Worm (Caenorhabditis elegans) whole organism, L2 larva: ENCODE results near the gene F44E2.9.

Source experiments
- F13H6.1 ChIP-seq: sonication (generic microtip); optimal IDR thresholded peaks from 2 replicates; lab custom pipeline; 2016; ENCODE audit warnings: missing genetic modification characterization, missing compliant biosample characterization
- R02D3.7 ChIP-seq: fragments of 150-350 bp; optimal IDR thresholded peaks from 2 replicates; lab custom pipeline; 2014; ENCODE audit warnings: missing biosample characterization, missing genetic modification characterization
- Y55F3AM.14 ChIP-seq: fragments of 200-800 bp; sonication (Bioruptor generic); optimal IDR thresholded peaks from 2 replicates; lab custom pipeline; 2018; ENCODE audit warnings: mild to moderate bottlenecking, missing genetic modification characterization, missing compliant biosample characterization
- alr-1 ChIP-seq: fragments of 150-350 bp; optimal IDR thresholded peaks from 2 replicates; lab custom pipeline; 2014; ENCODE audit warnings: missing biosample characterization, missing genetic modification characterization
- ama-1 ChIP-seq: fragments of 150-350 bp; optimal IDR thresholded peaks from 2 replicates; lab custom pipeline; 2018; ENCODE audit warnings: inconsistent platforms
- ceh-16 ChIP-seq: fragments of 150-350 bp; optimal IDR thresholded peaks from 2 replicates; lab custom pipeline; 2014; ENCODE audit warnings: missing biosample characterization, missing genetic modification characterization
- ceh-82 ChIP-seq: fragments of 150-350 bp; optimal IDR thresholded peaks from 2 replicates; lab custom pipeline; 2014; ENCODE audit warnings: missing biosample characterization, missing genetic modification characterization
- crh-2 ChIP-seq: sonication (generic microtip); optimal IDR thresholded peaks from 2 replicates; lab custom pipeline; 2017; ENCODE audit warnings: missing biosample characterization, missing genetic modification characterization
- dmd-4 ChIP-seq: sonication (generic microtip); optimal IDR thresholded peaks from 2 replicates; lab custom pipeline; 2017; ENCODE audit warnings: missing biosample characterization, missing genetic modification characterization
- egl-27 ChIP-seq: sonication (generic microtip); optimal IDR thresholded peaks from 3 replicates; lab custom pipeline; 2017; ENCODE audit warnings: missing biosample characterization, missing genetic modification reagents, missing genetic modification characterization
- elt-1 ChIP-seq: fragments of 150-350 bp; optimal IDR thresholded peaks from 2 replicates; lab custom pipeline; 2014; ENCODE audit warnings: missing biosample characterization, missing genetic modification characterization
- fos-1 ChIP-seq: fragments of 150-350 bp; optimal IDR thresholded peaks from 2 replicates; lab custom pipeline; 2014; ENCODE audit warnings: missing biosample characterization, missing genetic modification characterization
- gmeb-1 ChIP-seq: fragments of 150-350 bp; optimal IDR thresholded peaks from 2 replicates; lab custom pipeline; 2014; ENCODE audit warnings: missing biosample characterization, missing genetic modification characterization
- lin-11 ChIP-seq: fragments of 150-350 bp; sonication (generic microtip); optimal IDR thresholded peaks from 2 replicates; lab custom pipeline; 2014; ENCODE audit warnings: missing biosample characterization, missing genetic modification characterization, inconsistent platforms, mixed read lengths
- lin-13 ChIP-seq: fragments of 150-350 bp; optimal IDR thresholded peaks from 2 replicates; lab custom pipeline; 2014; ENCODE audit warnings: missing biosample characterization, missing genetic modification reagents, missing genetic modification characterization
- lin-39 ChIP-seq: fragments of 150-350 bp; optimal IDR thresholded peaks from 2 replicates; lab custom pipeline; 2014; ENCODE audit warnings: missing biosample characterization, missing genetic modification reagents, missing genetic modification characterization
- lsy-2 ChIP-seq, 2 experiments: fragments of 150-350 bp in 1 of 2; sonication (generic microtip) in 1 of 2; optimal IDR thresholded peaks; 2 replicates each; lab custom pipeline; 2014 to 2017; ENCODE audit warnings: missing biosample characterization in 2 of 2, missing genetic modification characterization in 2 of 2
- mab-5 ChIP-seq: fragments of 150-350 bp; optimal IDR thresholded peaks from 2 replicates; lab custom pipeline; 2014; ENCODE audit warnings: missing biosample characterization, missing genetic modification characterization
- mbf-1 ChIP-seq: sonication (generic microtip); optimal IDR thresholded peaks from 2 replicates; lab custom pipeline; 2017; ENCODE audit warnings: missing biosample characterization, missing genetic modification characterization
- mdl-1 ChIP-seq, 2 experiments: fragments of 150-350 bp in 1 of 2; sonication (generic microtip) in 1 of 2; optimal IDR thresholded peaks; 2 replicates each; lab custom pipeline; 2017; ENCODE audit warnings: missing biosample characterization in 2 of 2, missing genetic modification characterization in 2 of 2
- nhr-10 ChIP-seq: sonication (generic microtip); optimal IDR thresholded peaks from 2 replicates; lab custom pipeline; 2017; ENCODE audit warnings: missing biosample characterization, missing genetic modification characterization
- nhr-11 ChIP-seq: fragments of 150-350 bp; optimal IDR thresholded peaks from 2 replicates; lab custom pipeline; 2014; ENCODE audit warnings: missing biosample characterization, missing genetic modification characterization
- nhr-12 ChIP-seq: fragments of 150-350 bp; optimal IDR thresholded peaks from 2 replicates; lab custom pipeline; 2014; ENCODE audit warnings: missing biosample characterization, missing genetic modification characterization
- nhr-129 ChIP-seq: fragments of 150-350 bp; optimal IDR thresholded peaks from 2 replicates; lab custom pipeline; 2014; ENCODE audit warnings: missing biosample characterization, missing genetic modification characterization
- nhr-21 ChIP-seq: fragments of 150-350 bp; optimal IDR thresholded peaks from 2 replicates; lab custom pipeline; 2014; ENCODE audit warnings: missing biosample characterization, missing genetic modification characterization
- nhr-23 ChIP-seq: fragments of 150-350 bp; optimal IDR thresholded peaks from 2 replicates; lab custom pipeline; 2014; ENCODE audit warnings: missing biosample characterization, missing genetic modification reagents, missing genetic modification characterization
- nhr-237 ChIP-seq: fragments of 150-350 bp; optimal IDR thresholded peaks from 2 replicates; lab custom pipeline; 2014; ENCODE audit warnings: missing biosample characterization, missing genetic modification characterization
- nhr-25 ChIP-seq: fragments of 150-350 bp; sonication (generic microtip); optimal IDR thresholded peaks from 3 replicates; lab custom pipeline; 2014; ENCODE audit warnings: missing biosample characterization, missing genetic modification characterization
- nhr-6 ChIP-seq: fragments of 150-350 bp; optimal IDR thresholded peaks from 2 replicates; lab custom pipeline; 2014; ENCODE audit warnings: missing biosample characterization, missing genetic modification characterization
- nhr-77 ChIP-seq: fragments of 150-350 bp; optimal IDR thresholded peaks from 2 replicates; lab custom pipeline; 2014; ENCODE audit warnings: missing biosample characterization, missing genetic modification characterization
- peb-1 ChIP-seq: fragments of 150-350 bp; optimal IDR thresholded peaks from 2 replicates; lab custom pipeline; 2014; ENCODE audit warnings: missing biosample characterization, missing genetic modification characterization
- sem-4 ChIP-seq: fragments of 150-350 bp; optimal IDR thresholded peaks from 2 replicates; lab custom pipeline; 2014; ENCODE audit warnings: missing biosample characterization, missing genetic modification reagents, missing genetic modification characterization
- skn-1 ChIP-seq: sonication (generic microtip); optimal IDR thresholded peaks from 2 replicates; lab custom pipeline; 2017; ENCODE audit warnings: missing biosample characterization, missing genetic modification characterization
- sma-3 ChIP-seq: sonication (generic microtip); optimal IDR thresholded peaks from 2 replicates; lab custom pipeline; 2016; ENCODE audit warnings: missing genetic modification reagents, missing genetic modification characterization, missing compliant biosample characterization
- sma-9 ChIP-seq, 2 experiments: fragments of 150-350 bp in 1 of 2; sonication (generic microtip) in 1 of 2; optimal IDR thresholded peaks; 2 replicates each; lab custom pipeline; 2014 to 2016; ENCODE audit warnings: missing genetic modification characterization in 2 of 2, mild to moderate bottlenecking in 1 of 2, missing biosample characterization in 1 of 2, missing compliant biosample characterization in 1 of 2, missing genetic modification reagents in 1 of 2, moderate library complexity in 1 of 2
- snpc-4 ChIP-seq: fragments of 150-350 bp; optimal IDR thresholded peaks from 2 replicates; lab custom pipeline; 2014; ENCODE audit warnings: missing biosample characterization, missing genetic modification characterization
- unc-39 ChIP-seq: fragments of 150-350 bp; optimal IDR thresholded peaks from 2 replicates; lab custom pipeline; 2014; ENCODE audit warnings: missing biosample characterization, missing genetic modification characterization
- unc-62 ChIP-seq: fragments of 150-350 bp; optimal IDR thresholded peaks from 2 replicates; lab custom pipeline; 2014; ENCODE audit warnings: missing biosample characterization, missing genetic modification reagents, missing genetic modification characterization
- zag-1 ChIP-seq: fragments of 150-350 bp; optimal IDR thresholded peaks from 2 replicates; lab custom pipeline; 2014; ENCODE audit warnings: missing biosample characterization, missing genetic modification characterization
- ztf-1 ChIP-seq: fragments of 200-800 bp; sonication (Bioruptor generic); conservative IDR thresholded peaks from 2 replicates; pipeline ENCODE4 v1.3.6; 2022; ENCODE audit warnings: missing genetic modification characterization, missing compliant biosample characterization
- ztf-11 ChIP-seq: sonication (generic microtip); optimal IDR thresholded peaks from 2 replicates; lab custom pipeline; 2017; ENCODE audit warnings: missing biosample characterization, missing genetic modification characterization

Gene F44E2.9

DNA sequence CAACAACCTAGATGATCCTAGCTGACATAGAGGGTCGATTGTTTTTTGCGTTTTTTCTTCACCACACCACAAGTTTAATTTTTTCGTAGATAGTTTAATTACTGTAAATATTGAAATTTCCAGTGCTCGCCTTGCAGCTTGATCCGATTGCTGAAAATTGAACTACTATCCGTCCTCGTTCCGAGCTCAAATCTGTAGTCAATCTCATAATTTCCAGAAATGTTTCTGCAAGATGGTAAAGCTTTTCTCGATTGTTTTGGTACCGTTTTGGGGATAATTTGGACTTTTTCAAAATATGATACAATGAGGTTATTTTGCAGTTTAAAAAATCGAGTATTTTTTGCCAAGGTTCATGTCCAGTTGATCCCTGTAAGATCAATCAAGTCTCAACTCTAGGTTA lies 15.7 kb upstream of the F44E2.9 start:
- TF ChIP-seq lin-13 (GFP tag; lab: Kevin White, UChicago) (no peak), peb-1 (tag; lab: Kevin White, UChicago) (no peak), sma-3 (no peak), snpc-4 (tag; lab: Kevin White, UChicago) (no peak), nhr-12 (tag; lab: Kevin White, UChicago) (no peak), ztf-11 (tag; lab: Kevin White, UChicago) (no peak), sem-4 (tag; lab: Kevin White, UChicago) (no peak), gmeb-1 (no peak), Y55F3AM.14 (GFP tag; lab: Kevin White, UChicago) (no peak), lin-11 (tag; lab: Kevin White, UChicago) (no peak)

DNA sequence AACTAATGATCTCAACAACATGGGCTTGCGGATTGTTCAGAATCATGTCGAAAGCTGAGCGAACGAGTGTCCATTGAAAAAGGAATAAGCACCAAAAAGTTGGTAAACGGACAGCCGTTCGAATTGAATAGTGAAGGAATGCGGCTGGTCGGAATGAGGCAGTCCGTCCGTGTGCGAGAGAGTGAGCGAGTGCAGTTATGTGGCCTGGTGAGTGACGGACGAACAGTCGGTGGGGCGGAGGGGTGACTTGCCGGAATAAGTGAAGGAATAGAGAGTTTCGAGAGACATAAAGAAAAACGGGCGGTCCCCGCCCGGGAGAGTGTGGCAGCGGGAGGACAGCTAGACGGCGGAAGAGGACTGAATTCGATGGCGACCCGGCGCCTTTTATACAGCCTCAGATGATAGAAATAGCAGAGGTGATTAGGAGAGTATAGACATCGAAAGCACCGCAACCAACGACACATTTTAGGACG lies 15.0 kb upstream of the F44E2.9 start:
- TF ChIP-seq nhr-77 (peak; percentile 18), unc-62 (GFP tag; lab: Kevin White, UChicago) (no peak), mbf-1 (tag; lab: Kevin White, UChicago) (no peak), nhr-12 (tag; lab: Kevin White, UChicago) (no peak), Y55F3AM.14 (GFP tag; lab: Kevin White, UChicago) (peak; percentile 87), ztf-11 (tag; lab: Kevin White, UChicago) (no peak), skn-1 (tag; lab: Kevin White, UChicago) (no peak), sma-9 (GFP tag; optimal IDR thresholded peaks at IDR 0.05; lab: Kevin White, UChicago) (no peak), sma-9 (tag; optimal IDR thresholded peaks at IDR 0.05; lab: Kevin White, UChicago) (no peak), gmeb-1 (peak; percentile 62), nhr-129 (peak; percentile 57), nhr-21 (tag; lab: Kevin White, UChicago) (peak; percentile 53), mdl-1 (tag; optimal IDR thresholded peaks at IDR 0.05; lab: Kevin White, UChicago) (peak; percentile 17 to 31), ceh-16 (tag; lab: Kevin White, UChicago) (peak; percentile 2), lsy-2 (tag; optimal IDR thresholded peaks at IDR 0.05; lab: Kevin White, UChicago) (peak in 1 of 2 experiments; percentile 63), sma-3 (peak; percentile 75), R02D3.7 (tag; lab: Kevin White, UChicago) (no peak), elt-1 (tag; lab: Kevin White, UChicago) (no peak), nhr-23 (no peak), sem-4 (tag; lab: Kevin White, UChicago) (peak; percentile 51), lin-13 (GFP tag; lab: Kevin White, UChicago) (peak; percentile 65), mab-5 (tag; lab: Kevin White, UChicago) (peak; percentile 3), snpc-4 (tag; lab: Kevin White, UChicago) (peak; percentile 3), ceh-82 (tag; lab: Kevin White, UChicago) (no peak), nhr-6 (tag; lab: Kevin White, UChicago) (no peak), egl-27 (tag; lab: Kevin White, UChicago) (no peak), crh-2 (peak; percentile 75), nhr-25 (tag; lab: Kevin White, UChicago) (peak; percentile 47), fos-1 (tag; lab: Kevin White, UChicago) (peak; percentile 84), lin-11 (tag; lab: Kevin White, UChicago) (no peak), nhr-10 (peak; percentile 50), zag-1 (tag; lab: Kevin White, UChicago) (no peak), alr-1 (tag; lab: Kevin White, UChicago) (no peak), unc-39 (no peak), ama-1 (peak; percentile 97), F13H6.1 (tag; lab: Kevin White, UChicago) (peak; percentile 87), ztf-1 (no peak), dmd-4 (tag; lab: Kevin White, UChicago) (no peak), nhr-237 (no peak)

DNA sequence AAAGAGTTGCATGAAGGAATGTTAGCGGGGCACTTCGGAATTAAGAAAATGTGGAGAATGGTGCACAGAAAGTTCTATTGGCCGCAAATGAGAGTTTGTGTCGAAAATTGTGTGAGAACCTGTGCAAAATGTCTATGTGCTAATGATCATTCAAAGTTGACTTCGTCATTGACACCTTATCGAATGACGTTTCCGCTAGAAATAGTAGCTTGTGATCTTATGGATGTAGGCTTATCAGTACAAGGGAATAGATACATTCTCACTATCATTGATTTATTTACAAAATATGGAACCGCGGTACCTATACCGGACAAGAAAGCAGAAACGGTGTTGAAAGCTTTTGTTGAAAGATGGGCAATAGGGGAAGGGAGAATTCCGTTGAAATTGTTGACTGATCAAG lies 8.2 kb upstream of the F44E2.9 start:
- TF ChIP-seq nhr-11 (no peak), dmd-4 (tag; lab: Kevin White, UChicago) (no peak), sma-3 (no peak), lsy-2 (tag; optimal IDR thresholded peaks at IDR 0.05; lab: Kevin White, UChicago) (no peak), nhr-6 (tag; lab: Kevin White, UChicago) (no peak), ceh-16 (tag; lab: Kevin White, UChicago) (no peak), elt-1 (tag; lab: Kevin White, UChicago) (no peak), sma-9 (GFP tag; optimal IDR thresholded peaks at IDR 0.05; lab: Kevin White, UChicago) (no peak), sma-9 (tag; optimal IDR thresholded peaks at IDR 0.05; lab: Kevin White, UChicago) (no peak), ztf-11 (tag; lab: Kevin White, UChicago) (no peak), ztf-1 (no peak), mdl-1 (tag; optimal IDR thresholded peaks at IDR 0.05; lab: Kevin White, UChicago) (no peak), fos-1 (tag; lab: Kevin White, UChicago) (no peak), egl-27 (tag; lab: Kevin White, UChicago) (no peak), lin-39 (tag; lab: Kevin White, UChicago) (no peak)
